Fruit fly (Drosophila melanogaster): ENCODE measurements around the gene Mnt.

The Mnt gene

DNA sequence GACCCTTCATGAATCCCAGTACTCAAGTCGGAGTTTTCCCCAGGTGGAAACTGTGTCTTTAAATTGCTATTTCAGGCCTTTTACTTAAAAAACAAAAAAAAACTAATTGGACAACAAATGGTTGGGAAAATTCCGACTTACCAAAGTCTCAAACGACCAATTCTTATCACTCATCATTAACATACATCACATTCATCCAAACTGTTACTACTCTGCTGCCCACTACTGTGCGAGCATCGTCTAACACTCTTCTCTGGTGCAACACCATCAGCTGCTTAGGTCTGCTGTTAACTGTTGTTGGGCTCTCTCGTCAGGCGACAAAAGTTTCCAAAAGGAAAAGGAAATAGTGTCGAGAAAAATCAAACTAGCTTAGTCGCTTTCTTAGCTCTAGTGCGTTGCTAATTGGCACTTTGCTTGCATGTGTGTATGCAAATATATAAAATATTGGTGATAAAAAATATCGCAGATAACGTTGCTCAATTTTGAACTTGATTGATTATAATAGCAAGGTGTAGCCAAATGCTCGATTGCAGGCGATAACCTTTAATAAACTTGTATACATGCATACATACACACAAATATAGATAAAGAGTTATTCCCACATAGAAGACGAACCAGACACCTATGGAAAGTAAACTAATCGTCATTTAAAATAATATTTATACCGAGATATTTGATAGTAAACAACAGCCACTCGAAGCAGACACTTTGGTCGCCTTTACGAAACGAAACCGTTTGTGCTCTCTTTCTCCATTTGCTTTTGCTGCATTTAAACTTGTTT is 22.6 kb downstream of the Mnt start (continued):
- TF ChIP-seq CG6689 (GFP tag; IDR thresholded peaks at IDR 0.05), result peak; percentile 16; the same call in 1 of the 2 replicates
- TF ChIP-seq CG14667 (GFP tag; IDR thresholded peaks at IDR 0.05), result no peak; the same call in 1 of the 2 replicates
- no peak for TF ChIP-seq insv (GFP tag; optimal IDR thresholded peaks at IDR 0.05)
- no peak for TF ChIP-seq Fer2 (tag; optimal IDR thresholded peaks at IDR 0.05)
- TF ChIP-seq NC2α (GFP tag; optimal IDR thresholded peaks at IDR 0.05), result peak; percentile 32
- no peak for TF ChIP-seq Side (GFP tag; optimal IDR thresholded peaks at IDR 0.05)
- no peak for TF ChIP-seq CG17802 (tag; optimal IDR thresholded peaks at IDR 0.05)
- TF ChIP-seq gcm (GFP tag; optimal IDR thresholded peaks at IDR 0.05), result peak; percentile 43
- TF ChIP-seq ara (GFP tag; IDR thresholded peaks at IDR 0.05), result no peak
- TF ChIP-seq CG31365 (tag; optimal IDR thresholded peaks at IDR 0.05), result no peak
- peak; percentile 34 for TF ChIP-seq unpg (GFP tag; optimal IDR thresholded peaks at IDR 0.05)
- TF ChIP-seq CG9817 (tag; optimal IDR thresholded peaks at IDR 0.05), result peak; percentile 6
- peak; percentile 83 for TF ChIP-seq Sox100B (GFP tag; optimal IDR thresholded peaks at IDR 0.05)
- TF ChIP-seq CG30020 (tag; optimal IDR thresholded peaks at IDR 0.05), result peak; percentile 11
- TF ChIP-seq CHES-1-like (GFP tag; optimal IDR thresholded peaks at IDR 0.05), result no peak
- TF ChIP-seq E2f2 (GFP tag; IDR thresholded peaks at IDR 0.05), result 0 out of 2 replicates have a peak, but pooled peaks have one; percentile 10
- no peak for TF ChIP-seq hth (optimal IDR thresholded peaks at IDR 0.05)
- peak; percentile 42 for TF ChIP-seq CG2120 (GFP tag; optimal IDR thresholded peaks at IDR 0.05)
- TF ChIP-seq CG13287 (GFP tag; IDR thresholded peaks at IDR 0.05; ENCODE audit: partially characterized antibody), result no peak
- TF ChIP-seq CrebB (tag; optimal IDR thresholded peaks at IDR 0.05), result no peak
- peak; percentile 62 for TF ChIP-seq row (GFP tag; IDR thresholded peaks at IDR 0.05)
- TF ChIP-seq Lim3 (GFP tag; IDR thresholded peaks at IDR 0.05), result no peak
- TF ChIP-seq Bdp1 (GFP tag; optimal IDR thresholded peaks at IDR 0.05), result no peak
- TF ChIP-seq az2 (GFP tag; optimal IDR thresholded peaks at IDR 0.05), result peak; percentile 85
- TF ChIP-seq HLHmδ (GFP tag; optimal IDR thresholded peaks at IDR 0.05), result no peak
- peak; percentile 12; the same call in 1 of the 2 replicates for TF ChIP-seq CG4404 (GFP tag; IDR thresholded peaks at IDR 0.05)
- TF ChIP-seq Nf-YA (GFP tag; IDR thresholded peaks at IDR 0.05), result 0 out of 2 replicates have a peak, but pooled peaks have one; percentile 6
- TF ChIP-seq chinmo (GFP tag; IDR thresholded peaks at IDR 0.05; ENCODE audit: partially characterized antibody), result no peak
- no peak for TF ChIP-seq cad (GFP tag; optimal IDR thresholded peaks at IDR 0.05)
- TF ChIP-seq Max (GFP tag; optimal IDR thresholded peaks at IDR 0.05), result no peak
- no peak for TF ChIP-seq CG6765 (GFP tag; optimal IDR thresholded peaks at IDR 0.05)
- peak; percentile 58 for TF ChIP-seq CG1529 (GFP tag; optimal IDR thresholded peaks at IDR 0.05)
- peak; percentile 32 for TF ChIP-seq nau (GFP tag; optimal IDR thresholded peaks at IDR 0.05)
- peak; percentile 24 for TF ChIP-seq CG12769 (tag; optimal IDR thresholded peaks at IDR 0.05)
- TF ChIP-seq luna (GFP tag; optimal IDR thresholded peaks at IDR 0.05), result no peak
- TF ChIP-seq CG4282 (GFP tag; optimal IDR thresholded peaks at IDR 0.05), result no peak
- no peak for TF ChIP-seq ase (GFP tag; IDR thresholded peaks at IDR 0.05)
- no peak for TF ChIP-seq CG14014 (GFP tag; IDR thresholded peaks at IDR 0.05)
- peak; percentile 32 for TF ChIP-seq ewg (GFP tag; optimal IDR thresholded peaks at IDR 0.05)
- TF ChIP-seq Sry-β (GFP tag; optimal IDR thresholded peaks at IDR 0.05), result peak; percentile 29
- peak; percentile 24 for TF ChIP-seq CG8359 (GFP tag; optimal IDR thresholded peaks at IDR 0.05; ENCODE audit: borderline replicate concordance)
- peak; percentile 53 for TF ChIP-seq Hr3 (GFP tag; optimal IDR thresholded peaks at IDR 0.05)
- TF ChIP-seq Gug (GFP tag; IDR thresholded peaks at IDR 0.05), result 0 out of 4 replicates have a peak, but pooled peaks have one; percentile 3
- TF ChIP-seq Hand (GFP tag; optimal IDR thresholded peaks at IDR 0.05), result no peak
- TF ChIP-seq eve (GFP tag; optimal IDR thresholded peaks at IDR 0.05), result peak in 1 of 2 experiments; percentile 92
- peak; percentile 89 for TF ChIP-seq Ets65A (GFP tag)
- TF ChIP-seq pnt (GFP tag; optimal IDR thresholded peaks at IDR 0.05), result no peak
- TF ChIP-seq CG33213 (GFP tag; optimal IDR thresholded peaks at IDR 0.05), result no peak
- TF ChIP-seq CG12942 (GFP tag; optimal IDR thresholded peaks at IDR 0.05), result peak; percentile 54
- no peak for TF ChIP-seq danr (GFP tag; IDR thresholded peaks at IDR 0.05)
